Fruit fly (Drosophila melanogaster) whole organism, embryonic: ENCODE measurements around the gene Tyler.

Experiments used
- Abd-B ChIP-seq: fragments of 200-800 bp; sonication (Bioruptor generic); optimal IDR thresholded peaks from 2 replicates; lab custom pipeline; 2018; ENCODE audit warnings: missing biosample characterization, mild to moderate bottlenecking, missing genetic modification characterization, moderate library complexity
- Atf-2 ChIP-seq: fragments of 200-800 bp; sonication (Bioruptor generic); optimal IDR thresholded peaks from 2 replicates; lab custom pipeline; 2016; ENCODE audit warnings: missing biosample characterization, missing genetic modification characterization
- CG10321 ChIP-seq: fragments of 200-800 bp; sonication (Bioruptor generic); IDR thresholded peaks from 2 replicates; pipeline ENCODE4 v1.3.6; 2022; ENCODE audit warnings: missing biosample characterization, missing genetic modification characterization
- CG11398 ChIP-seq: fragments of 200-800 bp; sonication (Bioruptor generic); optimal IDR thresholded peaks from 2 replicates; lab custom pipeline; 2016; ENCODE audit warnings: missing biosample characterization, missing genetic modification characterization
- CG12744 ChIP-seq: fragments of 200-800 bp; sonication (Bioruptor generic); optimal IDR thresholded peaks from 2 replicates; lab custom pipeline; 2016; ENCODE audit warnings: missing biosample characterization, missing genetic modification characterization
- CG14050 ChIP-seq: fragments of 200-800 bp; sonication (Bioruptor generic); IDR thresholded peaks from 3 replicates; pipeline ENCODE4 v1.3.6; 2022; ENCODE audit warnings: missing biosample characterization, missing genetic modification characterization
- CG17186 ChIP-seq: fragments of 200-800 bp; sonication (Bioruptor generic); optimal IDR thresholded peaks from 3 replicates; lab custom pipeline; 2017; ENCODE audit warnings: missing biosample characterization, missing genetic modification reagents, missing genetic modification characterization
- CG18619 ChIP-seq: fragments of 200-800 bp; sonication (Bioruptor generic); optimal IDR thresholded peaks from 3 replicates; lab custom pipeline; 2017; ENCODE audit warnings: missing biosample characterization, mild to moderate bottlenecking, missing genetic modification characterization
- CG2120 ChIP-seq: fragments of 200-800 bp; sonication (Bioruptor generic); optimal IDR thresholded peaks from 3 replicates; lab custom pipeline; 2016; ENCODE audit warnings: missing biosample characterization, missing genetic modification characterization
- CG30020 ChIP-seq: fragments of 200-800 bp; optimal IDR thresholded peaks from 2 replicates; lab custom pipeline; 2019; ENCODE audit warnings: missing biosample characterization, mild to moderate bottlenecking, missing genetic modification characterization, moderate library complexity
- CG31365 ChIP-seq: fragments of 200-800 bp; sonication (Bioruptor generic); optimal IDR thresholded peaks from 2 replicates; lab custom pipeline; 2018; ENCODE audit warnings: missing biosample characterization, mild to moderate bottlenecking, missing genetic modification characterization
- CG3281 ChIP-seq: fragments of 200-800 bp; sonication (Bioruptor generic); optimal IDR thresholded peaks from 3 replicates; lab custom pipeline; 2017; ENCODE audit warnings: missing biosample characterization, mild to moderate bottlenecking, missing genetic modification characterization
- CG34224 ChIP-seq: fragments of 200-800 bp; sonication (Bioruptor generic); IDR thresholded peaks from 3 replicates; pipeline ENCODE4 v1.3.6; 2022; ENCODE audit warnings: missing biosample characterization, missing genetic modification characterization; ENCODE audit not compliant: partially characterized antibody
- CG34376 ChIP-seq: fragments of 200-800 bp; sonication (Bioruptor generic); optimal IDR thresholded peaks from 2 replicates; lab custom pipeline; 2018; ENCODE audit warnings: missing biosample characterization, mild to moderate bottlenecking, missing genetic modification characterization
- CG34422 ChIP-seq: fragments of 200-800 bp; sonication (Bioruptor generic); IDR thresholded peaks from 3 replicates; pipeline ENCODE4 v1.3.6; 2022; ENCODE audit warnings: missing biosample characterization, missing genetic modification characterization
- CG4617 ChIP-seq: fragments of 200-800 bp; sonication (Bioruptor generic); optimal IDR thresholded peaks from 3 replicates; lab custom pipeline; 2016; ENCODE audit warnings: missing biosample characterization, missing genetic modification characterization, borderline replicate concordance
- CG4854 ChIP-seq: fragments of 200-800 bp; sonication (Bioruptor generic); optimal IDR thresholded peaks from 2 replicates; lab custom pipeline; 2016; ENCODE audit warnings: missing biosample characterization, missing genetic modification characterization, inconsistent platforms
- CG8478 ChIP-seq: fragments of >200 bp; optimal IDR thresholded peaks from 2 replicates; lab custom pipeline; 2018
- CTCF ChIP-seq: fragments of 200-800 bp; sonication (Bioruptor generic); optimal IDR thresholded peaks from 2 replicates; lab custom pipeline; 2017; ENCODE audit warnings: missing biosample characterization, mild to moderate bottlenecking, missing genetic modification characterization, moderate library complexity
- Dll ChIP-seq: fragments of 200-800 bp; sonication (Bioruptor generic); IDR thresholded peaks from 4 replicates; pipeline ENCODE4 v1.3.6; 2022; ENCODE audit warnings: missing biosample characterization, missing genetic modification characterization; ENCODE audit not compliant: partially characterized antibody
- Lpt ChIP-seq: fragments of >200 bp; optimal IDR thresholded peaks from 2 replicates; lab custom pipeline; 2018; ENCODE audit warnings: missing biosample characterization, missing genetic modification characterization
- MESR4 ChIP-seq: fragments of 200-800 bp; sonication (Bioruptor generic); optimal IDR thresholded peaks from 2 replicates; lab custom pipeline; 2018; ENCODE audit warnings: missing biosample characterization, mild to moderate bottlenecking, missing genetic modification characterization, moderate library complexity
- Mad ChIP-seq: fragments of 200-800 bp; sonication (Bioruptor generic); optimal IDR thresholded peaks from 2 replicates; lab custom pipeline; 2016; ENCODE audit warnings: missing biosample characterization, missing genetic modification characterization
- Med ChIP-seq: fragments of 200-800 bp; sonication (Bioruptor generic); peaks from one replicate; lab custom pipeline; 2016; ENCODE audit warnings: missing biosample characterization, missing genetic modification characterization, mild to moderate bottlenecking, inconsistent platforms, moderate library complexity
- Meics ChIP-seq: fragments of 200-800 bp; sonication (Bioruptor generic); optimal IDR thresholded peaks from 2 replicates; lab custom pipeline; 2017; ENCODE audit warnings: missing biosample characterization, mild to moderate bottlenecking, missing genetic modification characterization
- Nf-YC ChIP-seq: fragments of 200-800 bp; optimal IDR thresholded peaks from 3 replicates; lab custom pipeline; 2019; ENCODE audit warnings: missing biosample characterization, mild to moderate bottlenecking, missing genetic modification characterization, moderate library complexity
- Ravus ChIP-seq: fragments of 200-800 bp; sonication (Bioruptor generic); IDR thresholded peaks from 2 replicates; pipeline ENCODE4 v1.3.6; 2022; ENCODE audit warnings: missing biosample characterization, missing genetic modification characterization
- Six4 ChIP-seq: fragments of 200-800 bp; sonication (Bioruptor generic); optimal IDR thresholded peaks from 2 replicates; lab custom pipeline; 2016; ENCODE audit warnings: missing biosample characterization, missing genetic modification characterization
- Vsx1 ChIP-seq: fragments of 200-800 bp; sonication (Bioruptor generic); optimal IDR thresholded peaks from 2 replicates; lab custom pipeline; 2017; ENCODE audit warnings: missing biosample characterization, mild to moderate bottlenecking, missing genetic modification characterization, missing genetic modification reagents
- az2 ChIP-seq: fragments of 200-800 bp; sonication (Bioruptor generic); optimal IDR thresholded peaks from 3 replicates; lab custom pipeline; 2016; ENCODE audit warnings: missing biosample characterization, missing genetic modification characterization
- br ChIP-seq: fragments of >200 bp; optimal IDR thresholded peaks from 2 replicates; lab custom pipeline; 2017
- chif ChIP-seq, 2 experiments: fragments of 200-800 bp; sonication (Bioruptor generic); optimal IDR thresholded peaks; 3 replicates each; lab custom pipeline; 2016; ENCODE audit warnings: missing biosample characterization in 2 of 2, missing genetic modification characterization in 2 of 2
- chm ChIP-seq: fragments of 200-800 bp; sonication (Bioruptor generic); IDR thresholded peaks from 2 replicates; pipeline ENCODE4 v1.3.6; 2022; ENCODE audit warnings: missing biosample characterization, missing genetic modification characterization
- chn ChIP-seq: fragments of 200-800 bp; sonication (Bioruptor generic); optimal IDR thresholded peaks from 2 replicates; lab custom pipeline; 2016; ENCODE audit warnings: missing biosample characterization, missing genetic modification characterization
- ci ChIP-seq: fragments of 200-800 bp; sonication (Bioruptor generic); IDR thresholded peaks from 3 replicates; pipeline ENCODE4 v1.3.6; 2022; ENCODE audit warnings: missing biosample characterization, missing genetic modification characterization
- croc ChIP-seq: fragments of 200-800 bp; sonication (Bioruptor generic); conservative IDR thresholded peaks from 3 replicates; pipeline ENCODE4 v1.3.6; 2022; ENCODE audit warnings: missing biosample characterization, missing genetic modification characterization
- crp ChIP-seq, 2 experiments: fragments of 200-800 bp; sonication (Bioruptor generic); optimal IDR thresholded peaks; 2 replicates in 1 of 2; 3 replicates in 1 of 2; lab custom pipeline; 2017; ENCODE audit warnings: missing biosample characterization in 2 of 2, missing genetic modification characterization in 2 of 2, mild to moderate bottlenecking in 1 of 2, moderate library complexity in 1 of 2
- da ChIP-seq: fragments of 200-800 bp; sonication (Bioruptor generic); optimal IDR thresholded peaks from 2 replicates; lab custom pipeline; 2016; ENCODE audit warnings: missing biosample characterization, missing genetic modification characterization
- fu2 ChIP-seq: fragments of 200-800 bp; sonication (Bioruptor generic); optimal IDR thresholded peaks from 2 replicates; lab custom pipeline; 2016; ENCODE audit warnings: missing biosample characterization, missing genetic modification characterization
- gcm2 ChIP-seq: fragments of 200-800 bp; sonication (Bioruptor generic); optimal IDR thresholded peaks from 2 replicates; lab custom pipeline; 2016; ENCODE audit warnings: missing biosample characterization, missing genetic modification characterization
- ham ChIP-seq: fragments of 200-800 bp; sonication (Bioruptor generic); IDR thresholded peaks from 2 replicates; pipeline ENCODE4 v1.3.6; 2022; ENCODE audit warnings: missing biosample characterization, missing genetic modification characterization
- kay ChIP-seq: fragments of 200-800 bp; sonication (Bioruptor generic); optimal IDR thresholded peaks from 2 replicates; lab custom pipeline; 2016; ENCODE audit warnings: missing biosample characterization, missing genetic modification characterization
- ken ChIP-seq: fragments of 200-800 bp; sonication (Bioruptor generic); IDR thresholded peaks from 3 replicates; pipeline ENCODE4 v1.3.6; 2022; ENCODE audit warnings: missing biosample characterization, missing genetic modification characterization
- nmo ChIP-seq: fragments of 200-800 bp; sonication (Bioruptor generic); optimal IDR thresholded peaks from 2 replicates; lab custom pipeline; 2018; ENCODE audit warnings: missing biosample characterization, mild to moderate bottlenecking, missing genetic modification characterization, moderate library complexity
- pfk ChIP-seq: fragments of 200-800 bp; sonication (Bioruptor generic); optimal IDR thresholded peaks from 2 replicates; lab custom pipeline; 2018; ENCODE audit warnings: missing biosample characterization, mild to moderate bottlenecking, missing genetic modification characterization, moderate library complexity
- sens ChIP-seq: fragments of 200-800 bp; sonication (Bioruptor generic); peaks from one replicate; lab custom pipeline; 2016; ENCODE audit warnings: missing biosample characterization, missing genetic modification characterization
- stwl ChIP-seq: fragments of 200-800 bp; sonication (Bioruptor generic); optimal IDR thresholded peaks from 3 replicates; lab custom pipeline; 2018; ENCODE audit warnings: missing biosample characterization, mild to moderate bottlenecking, missing genetic modification characterization, moderate library complexity
- tin ChIP-seq: fragments of 200-800 bp; sonication (Bioruptor generic); optimal IDR thresholded peaks from 3 replicates; lab custom pipeline; 2016; ENCODE audit warnings: missing biosample characterization, missing genetic modification characterization
- tll ChIP-seq, 2 experiments: fragments of 200-800 bp in 1 of 2; fragments of >200 bp in 1 of 2; sonication (Bioruptor generic) in 1 of 2; optimal IDR thresholded peaks; 2 replicates each; lab custom pipeline; 2017 to 2019; ENCODE audit warnings: missing biosample characterization in 2 of 2, missing genetic modification characterization in 2 of 2, mild to moderate bottlenecking in 1 of 2, moderate library complexity in 1 of 2
- toy ChIP-seq: fragments of 200-800 bp; sonication (Bioruptor generic); IDR thresholded peaks from 2 replicates; pipeline ENCODE4 v1.3.6; 2022; ENCODE audit warnings: missing biosample characterization, missing genetic modification characterization

Gene Tyler

dm6 chrX:19597684-19598363 is 13.5 kb upstream of the Tyler start, which contains the start of gene RpS10b (continued):
- TF ChIP-seq gcm2 (peak; percentile 76), CG14050 (GFP tag; lab: Robert Waterston, UW) (no peak), Dll (GFP tag; lab: Robert Waterston, UW) (peak; percentile 96), CG18619 (GFP tag; lab: Kevin White, UChicago) (peak; percentile 95), CG4854 (peak; percentile 87), CG34376 (peak; percentile 99), CG3281 (GFP tag; lab: Kevin White, UChicago) (peak; percentile 94), CG30020 (peak; percentile 69), ham (GFP tag; lab: Robert Waterston, UW) (peak; percentile 71; the same call in 1 of the 2 replicates), croc (peak; percentile 60; the same call in 2 of the 3 replicates), Meics (GFP tag; lab: Kevin White, UChicago) (peak; percentile 96), CG31365 (tag; lab: Kevin White, UChicago) (peak; percentile 81), CTCF (GFP tag; lab: Kevin White, UChicago) (peak; percentile 69), Med (GFP tag; lab: Kevin White, UChicago) (peak; percentile 99), Abd-B (peak; percentile 83), CG8478 (lab: Kevin White, UChicago) (no peak), da (GFP tag; lab: Kevin White, UChicago) (peak; percentile 93), CG10321 (GFP tag; lab: Robert Waterston, UW) (0 out of 2 replicates have a peak, but pooled peaks have one; percentile 25), Six4 (GFP tag; lab: Kevin White, UChicago) (peak; percentile 74), toy (GFP tag; lab: Robert Waterston, UW) (peak; percentile 54), Ravus (GFP tag; lab: Robert Waterston, UW) (no peak), Lpt (no peak), Vsx1 (GFP tag; lab: Kevin White, UChicago) (peak; percentile 93), kay (GFP tag; lab: Kevin White, UChicago) (peak; percentile 38), az2 (GFP tag; lab: Kevin White, UChicago) (peak; percentile 67), CG34422 (peak; percentile 84), chn (GFP tag; lab: Kevin White, UChicago) (peak; percentile 23), br (no peak)

dm6 chrX:19598503-19598902 is 12.8 kb upstream of the Tyler start:
- TF ChIP-seq chm (GFP tag; lab: Robert Waterston, UW) (peak; percentile 44; the same call in 1 of the 2 replicates), sens (GFP tag; lab: Kevin White, UChicago) (peak; percentile 78), Med (GFP tag; lab: Kevin White, UChicago) (peak; percentile 75), crp (GFP tag; optimal IDR thresholded peaks at IDR 0.05; lab: Kevin White, UChicago) (no peak), tll (GFP tag; optimal IDR thresholded peaks at IDR 0.05; lab: Kevin White, UChicago) (no peak), ken (GFP tag; lab: Robert Waterston, UW) (0 out of 3 replicates have a peak, but pooled peaks have one; percentile 15), tin (GFP tag; lab: Kevin White, UChicago) (no peak), CG11398 (no peak), ci (GFP tag; lab: Robert Waterston, UW) (peak; percentile 46; the same call in 1 of the 3 replicates)

dm6 chrX:19601644-19602043 is 9.7 kb upstream of the Tyler start, which contains the start of gene CG14220:
Gene CG14220, minus strand, starts transcription at chrX:19601851.
- peak; percentile 16 for TF ChIP-seq Nf-YC (tag; lab: Kevin White, UChicago)
- TF ChIP-seq pfk (GFP tag; lab: Kevin White, UChicago) = peak; percentile 38
- peak; percentile 83 for TF ChIP-seq stwl
- TF ChIP-seq CG17186 (GFP tag; lab: Kevin White, UChicago) = peak; percentile 43
- no peak for TF ChIP-seq CG12744 (GFP tag; lab: Kevin White, UChicago)
- peak; percentile 43 for TF ChIP-seq CG4617 (GFP tag; lab: Kevin White, UChicago)
- TF ChIP-seq chif (GFP tag; optimal IDR thresholded peaks at IDR 0.05; lab: Kevin White, UChicago) = no peak
- TF ChIP-seq fu2 (GFP tag; lab: Kevin White, UChicago) = no peak
- peak; percentile 32 for TF ChIP-seq nmo
- no peak for TF ChIP-seq Lpt
- TF ChIP-seq CG34224 (GFP tag; lab: Robert Waterston, UW) = peak; percentile 97
- TF ChIP-seq Mad (GFP tag; lab: Kevin White, UChicago) = peak; percentile 25
- no peak for TF ChIP-seq Atf-2 (GFP tag; lab: Kevin White, UChicago)
- peak; percentile 78 for TF ChIP-seq MESR4
- TF ChIP-seq CG2120 (GFP tag; lab: Kevin White, UChicago) = peak; percentile 7
